Fruit fly (Drosophila melanogaster) whole organism, embryonic: ENCODE data around the gene CG34327.
A peak's percentile ranks its signal among the peaks of the same experiment; 100 is the strongest.

Experiments used
- Ada2b ChIP-seq: fragments of 200-800 bp; sonication (Bioruptor generic); IDR thresholded peaks from 2 replicates; pipeline ENCODE4 v1.3.6; 2022; ENCODE audit warnings: missing biosample characterization, missing genetic modification characterization
- Antp ChIP-seq: fragments of 200-800 bp; sonication (Bioruptor generic); optimal IDR thresholded peaks from 3 replicates; lab custom pipeline; 2016; ENCODE audit warnings: missing biosample characterization, missing genetic modification characterization
- Asciz ChIP-seq: fragments of 200-800 bp; sonication (Bioruptor generic); optimal IDR thresholded peaks from 2 replicates; lab custom pipeline; 2017; ENCODE audit warnings: missing biosample characterization, mild to moderate bottlenecking, missing genetic modification characterization, missing genetic modification reagents
- CG10321 ChIP-seq: fragments of 200-800 bp; sonication (Bioruptor generic); IDR thresholded peaks from 2 replicates; pipeline ENCODE4 v1.3.6; 2022; ENCODE audit warnings: missing biosample characterization, missing genetic modification characterization
- CG13123 ChIP-seq: fragments of 200-800 bp; sonication (Bioruptor generic); optimal IDR thresholded peaks from 2 replicates; lab custom pipeline; 2016; ENCODE audit warnings: missing biosample characterization, missing genetic modification characterization
- CG15269 ChIP-seq: fragments of 200-800 bp; sonication (Bioruptor generic); optimal IDR thresholded peaks from 2 replicates; lab custom pipeline; 2018; ENCODE audit warnings: missing biosample characterization, mild to moderate bottlenecking, missing genetic modification characterization, moderate library complexity
- CG15601 ChIP-seq: fragments of 200-800 bp; sonication (Bioruptor generic); optimal IDR thresholded peaks from 3 replicates; lab custom pipeline; 2019; ENCODE audit warnings: missing biosample characterization, mild to moderate bottlenecking, missing genetic modification characterization, moderate library complexity
- CG1792 ChIP-seq: fragments of 200-800 bp; sonication (Bioruptor generic); optimal IDR thresholded peaks from 2 replicates; lab custom pipeline; 2016; ENCODE audit warnings: missing biosample characterization, missing genetic modification characterization
- CG18262 ChIP-seq: fragments of 200-800 bp; optimal IDR thresholded peaks from 3 replicates; lab custom pipeline; 2019; ENCODE audit warnings: missing biosample characterization, mild to moderate bottlenecking, missing genetic modification characterization, moderate library complexity
- CG18476 ChIP-seq: fragments of 200-800 bp; sonication (Bioruptor generic); optimal IDR thresholded peaks from 2 replicates; lab custom pipeline; 2016; ENCODE audit warnings: missing biosample characterization, mild to moderate bottlenecking, missing genetic modification characterization
- CG18619 ChIP-seq: fragments of 200-800 bp; sonication (Bioruptor generic); optimal IDR thresholded peaks from 3 replicates; lab custom pipeline; 2017; ENCODE audit warnings: missing biosample characterization, mild to moderate bottlenecking, missing genetic modification characterization
- CG31441 ChIP-seq: fragments of 200-800 bp; sonication (Bioruptor generic); IDR thresholded peaks from 2 replicates; pipeline ENCODE4 v1.3.6; 2022; ENCODE audit warnings: missing biosample characterization, missing genetic modification characterization
- CG32532 ChIP-seq: fragments of 200-800 bp; sonication (Bioruptor generic); IDR thresholded peaks from 2 replicates; pipeline ENCODE4 v1.3.6; 2022; ENCODE audit warnings: missing biosample characterization, missing genetic modification characterization
- CG3838 ChIP-seq: fragments of 200-800 bp; sonication (Bioruptor generic); optimal IDR thresholded peaks from 3 replicates; lab custom pipeline; 2016; ENCODE audit warnings: missing biosample characterization, missing genetic modification characterization
- CG4617 ChIP-seq: fragments of 200-800 bp; sonication (Bioruptor generic); optimal IDR thresholded peaks from 3 replicates; lab custom pipeline; 2016; ENCODE audit warnings: missing biosample characterization, missing genetic modification characterization, borderline replicate concordance
- CG7372 ChIP-seq: fragments of 200-800 bp; sonication (Bioruptor generic); IDR thresholded peaks from 2 replicates; pipeline ENCODE4 v1.3.6; 2022; ENCODE audit warnings: missing biosample characterization, missing genetic modification characterization
- CG7745 ChIP-seq: fragments of 200-800 bp; sonication (Bioruptor generic); optimal IDR thresholded peaks from 2 replicates; lab custom pipeline; 2018; ENCODE audit warnings: missing biosample characterization, mild to moderate bottlenecking, missing genetic modification characterization, moderate library complexity
- CG9437 ChIP-seq: fragments of 200-800 bp; sonication (Bioruptor generic); optimal IDR thresholded peaks from 2 replicates; lab custom pipeline; 2018; ENCODE audit warnings: missing biosample characterization, mild to moderate bottlenecking, missing genetic modification characterization
- CG9727 ChIP-seq: fragments of 200-800 bp; sonication (Bioruptor generic); optimal IDR thresholded peaks from 3 replicates; lab custom pipeline; 2017; ENCODE audit warnings: missing biosample characterization, mild to moderate bottlenecking, missing genetic modification characterization
- CoRest ChIP-seq: fragments of 200-800 bp; sonication (Bioruptor generic); optimal IDR thresholded peaks from 3 replicates; lab custom pipeline; 2018; ENCODE audit warnings: missing biosample characterization, mild to moderate bottlenecking, missing genetic modification characterization, moderate library complexity
- Dbx ChIP-seq: fragments of 200-800 bp; sonication (Bioruptor generic); IDR thresholded peaks from 3 replicates; pipeline ENCODE4 v1.3.6; 2022; ENCODE audit warnings: missing biosample characterization, missing genetic modification characterization
- Dref ChIP-seq: fragments of 200-800 bp; sonication (Bioruptor generic); IDR thresholded peaks from 2 replicates; pipeline ENCODE4 v1.3.6; 2022; ENCODE audit warnings: missing biosample characterization, missing genetic modification characterization
- ERR ChIP-seq: fragments of 200-800 bp; sonication (Bioruptor generic); optimal IDR thresholded peaks from 2 replicates; lab custom pipeline; 2016; ENCODE audit warnings: missing biosample characterization, missing genetic modification characterization
- HmgD ChIP-seq: fragments of 200-800 bp; sonication (Bioruptor generic); optimal IDR thresholded peaks from 3 replicates; lab custom pipeline; 2016; ENCODE audit warnings: missing biosample characterization, missing genetic modification characterization
- Kr ChIP-seq: fragments of 200-800 bp; sonication (Bioruptor generic); optimal IDR thresholded peaks from 2 replicates; lab custom pipeline; 2017; ENCODE audit warnings: missing biosample characterization, mild to moderate bottlenecking, missing genetic modification characterization
- NK7.1 ChIP-seq: fragments of 200-800 bp; sonication (Bioruptor generic); optimal IDR thresholded peaks from 3 replicates; lab custom pipeline; 2016; ENCODE audit warnings: missing biosample characterization, missing genetic modification characterization
- Nf-YB ChIP-seq: fragments of 200-800 bp; sonication (Bioruptor generic); optimal IDR thresholded peaks from 3 replicates; lab custom pipeline; 2019; ENCODE audit warnings: missing biosample characterization, mild to moderate bottlenecking, missing genetic modification characterization, moderate library complexity
- NfI ChIP-seq: fragments of 200-800 bp; sonication (Bioruptor generic); optimal IDR thresholded peaks from 3 replicates; lab custom pipeline; 2018; ENCODE audit warnings: missing biosample characterization, mild to moderate bottlenecking, missing genetic modification characterization, moderate library complexity
- Trl ChIP-seq, 3 experiments: fragments of >200 bp in 2 of 3; fragments of 200-800 bp in 1 of 3; sonication (Bioruptor generic) in 1 of 3; optimal IDR thresholded peaks; 2 replicates in 1 of 3; 3 replicates in 2 of 3; lab custom pipeline; 2016 to 2017; ENCODE audit warnings: missing biosample characterization in 1 of 3, missing genetic modification characterization in 1 of 3
- Usf ChIP-seq: fragments of 200-800 bp; sonication (Bioruptor generic); optimal IDR thresholded peaks from 2 replicates; lab custom pipeline; 2017; ENCODE audit warnings: missing genotype, missing biosample characterization, missing genetic modification characterization
- amos ChIP-seq: fragments of 200-800 bp; sonication (Bioruptor generic); IDR thresholded peaks from 2 replicates; pipeline ENCODE4 v1.3.6; 2022; ENCODE audit warnings: missing biosample characterization, missing genetic modification characterization; ENCODE audit not compliant: partially characterized antibody
- ase ChIP-seq: fragments of 200-800 bp; sonication (Bioruptor generic); IDR thresholded peaks from 3 replicates; pipeline ENCODE4 v1.3.6; 2022; ENCODE audit warnings: missing biosample characterization, missing genetic modification characterization
- btn ChIP-seq: fragments of 200-800 bp; sonication (Bioruptor generic); optimal IDR thresholded peaks from 2 replicates; lab custom pipeline; 2016; ENCODE audit warnings: missing biosample characterization, missing genetic modification characterization
- cad ChIP-seq: fragments of >200 bp; optimal IDR thresholded peaks from 2 replicates; lab custom pipeline; 2017; ENCODE audit warnings: missing biosample characterization, missing genetic modification characterization
- chm ChIP-seq: fragments of 200-800 bp; sonication (Bioruptor generic); IDR thresholded peaks from 2 replicates; pipeline ENCODE4 v1.3.6; 2022; ENCODE audit warnings: missing biosample characterization, missing genetic modification characterization
- dati ChIP-seq: fragments of 200-800 bp; sonication (Bioruptor generic); IDR thresholded peaks from 2 replicates; pipeline ENCODE4 v1.3.6; 2022; ENCODE audit warnings: missing biosample characterization, missing genetic modification characterization
- disco-r ChIP-seq: fragments of 200-800 bp; sonication (Bioruptor generic); optimal IDR thresholded peaks from 2 replicates; lab custom pipeline; 2016; ENCODE audit warnings: missing biosample characterization, missing genetic modification characterization
- grn ChIP-seq: fragments of 200-800 bp; sonication (Bioruptor generic); optimal IDR thresholded peaks from 3 replicates; lab custom pipeline; 2017; ENCODE audit warnings: missing biosample characterization, missing genetic modification characterization
- klu ChIP-seq: fragments of 200-800 bp; sonication (Bioruptor generic); IDR thresholded peaks from 2 replicates; pipeline ENCODE4 v1.3.6; 2022; ENCODE audit warnings: missing biosample characterization, missing genetic modification characterization
- kni ChIP-seq: fragments of 200-800 bp; sonication (Bioruptor generic); optimal IDR thresholded peaks from 3 replicates; lab custom pipeline; 2017; ENCODE audit warnings: mild to moderate bottlenecking, missing biosample characterization, missing genetic modification reagents, missing genetic modification characterization
- lola ChIP-seq, 3 experiments: fragments of >200 bp in 2 of 3; fragments of 200-800 bp in 1 of 3; sonication (Bioruptor generic) in 1 of 3; optimal IDR thresholded peaks; 2 replicates each; lab custom pipeline; 2017 to 2019; ENCODE audit warnings: missing biosample characterization in 3 of 3, missing genetic modification characterization in 3 of 3, mild to moderate bottlenecking in 1 of 3, moderate library complexity in 1 of 3
- run ChIP-seq: fragments of 200-800 bp; sonication (Bioruptor generic); optimal IDR thresholded peaks from 3 replicates; lab custom pipeline; 2018; ENCODE audit warnings: missing biosample characterization, mild to moderate bottlenecking, missing genetic modification characterization
- seq ChIP-seq: fragments of 200-800 bp; sonication (Bioruptor generic); IDR thresholded peaks from 2 replicates; pipeline ENCODE4 v1.3.6; 2022; ENCODE audit warnings: missing biosample characterization, missing genetic modification characterization
- stwl ChIP-seq: fragments of 200-800 bp; sonication (Bioruptor generic); optimal IDR thresholded peaks from 3 replicates; lab custom pipeline; 2018; ENCODE audit warnings: missing biosample characterization, mild to moderate bottlenecking, missing genetic modification characterization, moderate library complexity
- sug ChIP-seq: fragments of 200-800 bp; optimal IDR thresholded peaks from 2 replicates; lab custom pipeline; 2019; ENCODE audit warnings: missing biosample characterization, mild to moderate bottlenecking, missing genetic modification characterization, moderate library complexity
- tap ChIP-seq: fragments of 200-800 bp; optimal IDR thresholded peaks from 3 replicates; lab custom pipeline; 2019; ENCODE audit warnings: missing biosample characterization, mild to moderate bottlenecking, missing genetic modification characterization, moderate library complexity
- tgo ChIP-seq: fragments of 200-800 bp; sonication (Bioruptor generic); IDR thresholded peaks from 3 replicates; pipeline ENCODE4 v1.3.6; 2022; ENCODE audit warnings: missing biosample characterization, missing genetic modification characterization
- twi ChIP-seq: fragments of 200-800 bp; optimal IDR thresholded peaks from 2 replicates; lab custom pipeline; 2019; ENCODE audit warnings: missing biosample characterization, mild to moderate bottlenecking, missing genetic modification characterization, moderate library complexity
- wek ChIP-seq: fragments of 200-800 bp; sonication (Bioruptor generic); optimal IDR thresholded peaks from 3 replicates; lab custom pipeline; 2018; ENCODE audit warnings: missing biosample characterization, mild to moderate bottlenecking, missing genetic modification characterization, moderate library complexity
- z ChIP-seq: fragments of 200-800 bp; sonication (Bioruptor generic); IDR thresholded peaks from 3 replicates; pipeline ENCODE4 v1.3.6; 2022; ENCODE audit warnings: missing biosample characterization, missing genetic modification characterization
- zfh2 ChIP-seq: fragments of 200-800 bp; sonication (Bioruptor generic); optimal IDR thresholded peaks from 2 replicates; lab custom pipeline; 2016; ENCODE audit warnings: missing biosample characterization, missing genetic modification characterization

The CG34327 gene

dm6 chrX:17178484-17178921, 45.1 kb downstream of the CG34327 start (continued):
- peak; percentile 99 for TF ChIP-seq tgo
- TF ChIP-seq CG31441: peak; percentile 94
- TF ChIP-seq HmgD (GFP tag; lab: Kevin White, UChicago): no peak
- TF ChIP-seq CG7372: peak; percentile 98
- peak; percentile 63 for TF ChIP-seq Kr (GFP tag; lab: Kevin White, UChicago)
- peak; percentile 39 for TF ChIP-seq Usf (GFP tag; lab: Kevin White, UChicago)
- no peak for TF ChIP-seq CG9437 (GFP tag; lab: Kevin White, UChicago)
- no peak for TF ChIP-seq CG15269
- no peak for TF ChIP-seq zfh2 (GFP tag; lab: Kevin White, UChicago)
- peak; percentile 70 for TF ChIP-seq stwl (tag; lab: Kevin White, UChicago)
- TF ChIP-seq Dbx (GFP tag; lab: Robert Waterston, UW): peak; percentile 98
- peak; percentile 66; the same call in 1 of the 2 replicates for TF ChIP-seq CG10321 (GFP tag; lab: Robert Waterston, UW)
- TF ChIP-seq sug (tag; lab: Kevin White, UChicago): peak; percentile 82
- TF ChIP-seq run (tag; lab: Kevin White, UChicago): peak; percentile 97
- peak; percentile 89 for TF ChIP-seq ERR (GFP tag; lab: Kevin White, UChicago)
- no peak for TF ChIP-seq CG7745 (tag; lab: Kevin White, UChicago)
- TF ChIP-seq dati (GFP tag; lab: Robert Waterston, UW): peak; percentile 96
- TF ChIP-seq amos (GFP tag; lab: Robert Waterston, UW): no peak
- no peak for TF ChIP-seq CG18619 (GFP tag; lab: Kevin White, UChicago)
- TF ChIP-seq disco-r (GFP tag; lab: Kevin White, UChicago): no peak
- peak; percentile 99 for TF ChIP-seq Ada2b (GFP tag; lab: Robert Waterston, UW)
- peak; percentile 98 for TF ChIP-seq Asciz (GFP tag; lab: Kevin White, UChicago)
- TF ChIP-seq z (GFP tag; lab: Robert Waterston, UW): peak; percentile 82; the same call in 2 of the 3 replicates
- peak; percentile 70; the same call in 1 of the 2 replicates for TF ChIP-seq chm (GFP tag; lab: Robert Waterston, UW)
- no peak for TF ChIP-seq lola (GFP tag; optimal IDR thresholded peaks at IDR 0.05; lab: Kevin White, UChicago)
- TF ChIP-seq cad (GFP tag; lab: Kevin White, UChicago): peak; percentile 61
- peak; percentile 97 for TF ChIP-seq klu (GFP tag; lab: Robert Waterston, UW)
- TF ChIP-seq kni: peak; percentile 77
- no peak for TF ChIP-seq Dref (GFP tag; lab: Robert Waterston, UW)
- peak; percentile 19 for TF ChIP-seq Nf-YB (GFP tag; lab: Kevin White, UChicago)
- peak; percentile 99 for TF ChIP-seq CG9727 (GFP tag; lab: Kevin White, UChicago)
- peak; percentile 88 for TF ChIP-seq CG1792 (GFP tag; lab: Kevin White, UChicago)
- TF ChIP-seq ase (GFP tag; lab: Robert Waterston, UW): peak; percentile 98
- peak; percentile 83 for TF ChIP-seq Antp (GFP tag; lab: Kevin White, UChicago)
- peak; percentile 80 for TF ChIP-seq btn (GFP tag; lab: Kevin White, UChicago)
- TF ChIP-seq grn (GFP tag; lab: Kevin White, UChicago): peak; percentile 88
- peak; percentile 99 for TF ChIP-seq tap (tag; lab: Kevin White, UChicago)
- TF ChIP-seq wek: no peak
- TF ChIP-seq CoRest (tag; lab: Kevin White, UChicago): no peak
- peak; percentile 79 for TF ChIP-seq CG4617
- TF ChIP-seq twi (tag; lab: Kevin White, UChicago): peak; percentile 22
- TF ChIP-seq CG18262 (tag; lab: Kevin White, UChicago): peak; percentile 99
- peak; percentile 96 for TF ChIP-seq NK7.1 (GFP tag; lab: Kevin White, UChicago)
- TF ChIP-seq CG3838 (GFP tag; lab: Kevin White, UChicago): no peak
- TF ChIP-seq seq (GFP tag; lab: Robert Waterston, UW): peak; percentile 92
- peak; percentile 97 for TF ChIP-seq CG15601 (tag; lab: Kevin White, UChicago)
- TF ChIP-seq NfI: no peak
- TF ChIP-seq CG18476 (GFP tag; lab: Kevin White, UChicago): peak; percentile 97
- TF ChIP-seq Trl (optimal IDR thresholded peaks at IDR 0.05; lab: Kevin White, UChicago): peak; percentile 87 to 93
- TF ChIP-seq Trl (GFP tag; optimal IDR thresholded peaks at IDR 0.05; lab: Kevin White, UChicago): peak; percentile 93
- peak; percentile 98 for TF ChIP-seq CG32532
- no peak for TF ChIP-seq CG13123 (GFP tag; lab: Kevin White, UChicago)
